Worm (Caenorhabditis elegans) whole organism, L4 larva: ENCODE results near the gene T24A6.20.
"Not testable (repeated sequence)": the region's sequence is repeated elsewhere in the genome, so short reads cannot be mapped to it uniquely, and the experiment has no call there.

ENCODE experiments used
- daf-19 ChIP-seq: fragments of 200-800 bp; sonication (Bioruptor generic); conservative IDR thresholded peaks from 2 replicates; pipeline ENCODE4 v1.3.6; 2022; ENCODE audit warnings: missing genetic modification characterization, missing compliant biosample characterization
- dpl-1 ChIP-seq: fragments of 150-350 bp; optimal IDR thresholded peaks from 2 replicates; lab custom pipeline; 2014; ENCODE audit warnings: missing biosample characterization, missing genetic modification reagents, missing genetic modification characterization

- not testable (repeated sequence) for TF ChIP-seq daf-19; dpl-1 (GFP tag; lab: Kevin White, UChicago)
These were observed 5.8 kb downstream of the T24A6.20 start, which contains the start of gene T24A6.1 for ce11 chrV:3558744-3559143.
